Fruit fly (Drosophila melanogaster) whole organism, embryonic: ENCODE results near the gene Cyp310a1.
A peak's percentile ranks its signal among the peaks of the same experiment; 100 is the strongest.

ENCODE experiments used
- Bteb2 ChIP-seq: fragments of 200-800 bp; sonication (Bioruptor generic); optimal IDR thresholded peaks from 2 replicates; lab custom pipeline; 2016; ENCODE audit warnings: missing biosample characterization, missing genetic modification characterization
- CG10267 ChIP-seq: fragments of 200-800 bp; sonication (Bioruptor generic); optimal IDR thresholded peaks from 2 replicates; lab custom pipeline; 2018; ENCODE audit warnings: missing biosample characterization, mild to moderate bottlenecking, missing genetic modification characterization, moderate library complexity
- CG11560 ChIP-seq: fragments of 200-800 bp; sonication (Bioruptor generic); IDR thresholded peaks from 3 replicates; pipeline ENCODE4 v1.3.6; 2022; ENCODE audit warnings: missing biosample characterization, missing genetic modification characterization
- CG12299 ChIP-seq: fragments of 200-800 bp; sonication (Bioruptor generic); optimal IDR thresholded peaks from 2 replicates; lab custom pipeline; 2018; ENCODE audit warnings: missing biosample characterization, mild to moderate bottlenecking, missing genetic modification characterization
- CG16779 ChIP-seq: fragments of 200-800 bp; sonication (Bioruptor generic); IDR thresholded peaks from 2 replicates; pipeline ENCODE4 v1.3.6; 2022; ENCODE audit warnings: missing biosample characterization, missing genetic modification characterization
- CG17186 ChIP-seq: fragments of 200-800 bp; sonication (Bioruptor generic); optimal IDR thresholded peaks from 3 replicates; lab custom pipeline; 2017; ENCODE audit warnings: missing biosample characterization, missing genetic modification reagents, missing genetic modification characterization
- CG17912 ChIP-seq: fragments of 200-800 bp; sonication (Bioruptor generic); optimal IDR thresholded peaks from 2 replicates; lab custom pipeline; 2018; ENCODE audit warnings: missing biosample characterization, mild to moderate bottlenecking, missing genetic modification characterization
- CG30431 ChIP-seq: fragments of 200-800 bp; sonication (Bioruptor generic); optimal IDR thresholded peaks from 2 replicates; lab custom pipeline; 2017; ENCODE audit warnings: missing biosample characterization, missing genetic modification characterization
- CG31365 ChIP-seq: fragments of 200-800 bp; sonication (Bioruptor generic); optimal IDR thresholded peaks from 2 replicates; lab custom pipeline; 2018; ENCODE audit warnings: missing biosample characterization, mild to moderate bottlenecking, missing genetic modification characterization
- CG34224 ChIP-seq: fragments of 200-800 bp; sonication (Bioruptor generic); IDR thresholded peaks from 3 replicates; pipeline ENCODE4 v1.3.6; 2022; ENCODE audit warnings: missing biosample characterization, missing genetic modification characterization; ENCODE audit not compliant: partially characterized antibody
- CG4360 ChIP-seq: fragments of 200-800 bp; sonication (Bioruptor generic); IDR thresholded peaks from 2 replicates; pipeline ENCODE4 v1.3.6; 2022; ENCODE audit warnings: missing biosample characterization, missing genetic modification characterization
- CG43689 ChIP-seq: fragments of 200-800 bp; sonication (Bioruptor generic); IDR thresholded peaks from 2 replicates; pipeline ENCODE4 v1.3.6; 2022; ENCODE audit warnings: missing biosample characterization, missing genetic modification characterization
- CG5245 ChIP-seq: fragments of 200-800 bp; sonication (Bioruptor generic); optimal IDR thresholded peaks from 3 replicates; lab custom pipeline; 2016; ENCODE audit warnings: missing biosample characterization, missing genetic modification characterization
- CG7372 ChIP-seq: fragments of 200-800 bp; sonication (Bioruptor generic); IDR thresholded peaks from 2 replicates; pipeline ENCODE4 v1.3.6; 2022; ENCODE audit warnings: missing biosample characterization, missing genetic modification characterization
- CG8765 ChIP-seq: fragments of 200-800 bp; sonication (Bioruptor generic); IDR thresholded peaks from 2 replicates; pipeline ENCODE4 v1.3.6; 2022; ENCODE audit warnings: missing biosample characterization, missing genetic modification characterization
- D19B ChIP-seq: fragments of 200-800 bp; sonication (Bioruptor generic); optimal IDR thresholded peaks from 2 replicates; lab custom pipeline; 2017; ENCODE audit warnings: missing biosample characterization, mild to moderate bottlenecking, missing genetic modification characterization
- Dbx ChIP-seq: fragments of 200-800 bp; sonication (Bioruptor generic); IDR thresholded peaks from 3 replicates; pipeline ENCODE4 v1.3.6; 2022; ENCODE audit warnings: missing biosample characterization, missing genetic modification characterization
- Elba2 ChIP-seq: fragments of 200-800 bp; sonication (Bioruptor generic); optimal IDR thresholded peaks from 3 replicates; lab custom pipeline; 2016; ENCODE audit warnings: missing biosample characterization, missing genetic modification characterization
- Ets97D ChIP-seq: fragments of 200-800 bp; sonication (Bioruptor generic); optimal IDR thresholded peaks from 3 replicates; lab custom pipeline; 2016; ENCODE audit warnings: missing biosample characterization, missing genetic modification characterization
- GATAe ChIP-seq: fragments of 200-800 bp; sonication (Bioruptor generic); conservative IDR thresholded peaks from 2 replicates; pipeline ENCODE4 v1.3.6; 2022; ENCODE audit warnings: missing biosample characterization, missing genetic modification characterization
- H2.0 ChIP-seq: fragments of 200-800 bp; sonication (Bioruptor generic); IDR thresholded peaks from 2 replicates; pipeline ENCODE4 v1.3.6; 2022; ENCODE audit warnings: missing biosample characterization, missing genetic modification characterization
- HmgD ChIP-seq: fragments of 200-800 bp; sonication (Bioruptor generic); optimal IDR thresholded peaks from 3 replicates; lab custom pipeline; 2016; ENCODE audit warnings: missing biosample characterization, missing genetic modification characterization
- Lhr ChIP-seq: fragments of 200-800 bp; sonication (Bioruptor generic); optimal IDR thresholded peaks from 3 replicates; lab custom pipeline; 2017; ENCODE audit warnings: mild to moderate bottlenecking, missing biosample characterization, missing genetic modification reagents, missing genetic modification characterization
- Ravus ChIP-seq: fragments of 200-800 bp; sonication (Bioruptor generic); IDR thresholded peaks from 2 replicates; pipeline ENCODE4 v1.3.6; 2022; ENCODE audit warnings: missing biosample characterization, missing genetic modification characterization
- Sin3A ChIP-seq: fragments of >200 bp; optimal IDR thresholded peaks from 2 replicates; lab custom pipeline; 2018
- Sox100B ChIP-seq: fragments of 200-800 bp; sonication (Bioruptor generic); optimal IDR thresholded peaks from 3 replicates; lab custom pipeline; 2018; ENCODE audit warnings: missing biosample characterization, mild to moderate bottlenecking, missing genetic modification characterization
- Taf1 ChIP-seq: fragments of 200-800 bp; sonication (Bioruptor generic); IDR thresholded peaks from 2 replicates; pipeline ENCODE4 v1.3.6; 2022; ENCODE audit warnings: missing biosample characterization, missing genetic modification characterization
- Tbp ChIP-seq: fragments of >200 bp; optimal IDR thresholded peaks from 2 replicates; lab custom pipeline; 2018; ENCODE audit warnings: missing biosample characterization, missing genetic modification characterization
- Usf ChIP-seq: fragments of 200-800 bp; sonication (Bioruptor generic); optimal IDR thresholded peaks from 2 replicates; lab custom pipeline; 2017; ENCODE audit warnings: missing genotype, missing biosample characterization, missing genetic modification characterization
- Vsx1 ChIP-seq: fragments of 200-800 bp; sonication (Bioruptor generic); optimal IDR thresholded peaks from 2 replicates; lab custom pipeline; 2017; ENCODE audit warnings: missing biosample characterization, mild to moderate bottlenecking, missing genetic modification characterization, missing genetic modification reagents
- amos ChIP-seq: fragments of 200-800 bp; sonication (Bioruptor generic); IDR thresholded peaks from 2 replicates; pipeline ENCODE4 v1.3.6; 2022; ENCODE audit warnings: missing biosample characterization, missing genetic modification characterization; ENCODE audit not compliant: partially characterized antibody
- crp ChIP-seq, 2 experiments: fragments of 200-800 bp; sonication (Bioruptor generic); optimal IDR thresholded peaks; 2 replicates in 1 of 2; 3 replicates in 1 of 2; lab custom pipeline; 2017; ENCODE audit warnings: missing biosample characterization in 2 of 2, missing genetic modification characterization in 2 of 2, mild to moderate bottlenecking in 1 of 2, moderate library complexity in 1 of 2
- dmrt11E ChIP-seq: fragments of 200-800 bp; sonication (Bioruptor generic); optimal IDR thresholded peaks from 3 replicates; lab custom pipeline; 2018; ENCODE audit warnings: missing biosample characterization, mild to moderate bottlenecking, missing genetic modification characterization, moderate library complexity
- ems ChIP-seq: fragments of 200-800 bp; sonication (Bioruptor generic); optimal IDR thresholded peaks from 3 replicates; lab custom pipeline; 2016; ENCODE audit warnings: missing biosample characterization, missing genetic modification characterization
- grn ChIP-seq: fragments of 200-800 bp; sonication (Bioruptor generic); optimal IDR thresholded peaks from 3 replicates; lab custom pipeline; 2017; ENCODE audit warnings: missing biosample characterization, missing genetic modification characterization
- gsb ChIP-seq: fragments of 200-800 bp; sonication (Bioruptor generic); IDR thresholded peaks from 2 replicates; pipeline ENCODE4 v1.3.6; 2022; ENCODE audit warnings: missing biosample characterization, missing genetic modification characterization
- gsb-n ChIP-seq: fragments of 200-800 bp; sonication (Bioruptor generic); optimal IDR thresholded peaks from 3 replicates; lab custom pipeline; 2018; ENCODE audit warnings: missing biosample characterization, mild to moderate bottlenecking, missing genetic modification characterization
- h ChIP-seq: fragments of >200 bp; optimal IDR thresholded peaks from 2 replicates; lab custom pipeline; 2017
- ham ChIP-seq: fragments of 200-800 bp; sonication (Bioruptor generic); IDR thresholded peaks from 2 replicates; pipeline ENCODE4 v1.3.6; 2022; ENCODE audit warnings: missing biosample characterization, missing genetic modification characterization
- nom ChIP-seq: fragments of 200-800 bp; sonication (Bioruptor generic); optimal IDR thresholded peaks from 2 replicates; lab custom pipeline; 2017; ENCODE audit warnings: missing biosample characterization, missing genetic modification characterization, mild to moderate bottlenecking, moderate library complexity, missing genetic modification reagents
- peb ChIP-seq: fragments of 200-800 bp; sonication (Bioruptor generic); IDR thresholded peaks from 2 replicates; pipeline ENCODE4 v1.3.6; 2022; ENCODE audit warnings: missing biosample characterization, missing genetic modification characterization
- pfk ChIP-seq: fragments of 200-800 bp; sonication (Bioruptor generic); optimal IDR thresholded peaks from 2 replicates; lab custom pipeline; 2018; ENCODE audit warnings: missing biosample characterization, mild to moderate bottlenecking, missing genetic modification characterization, moderate library complexity
- pnt ChIP-seq: fragments of 200-800 bp; sonication (Bioruptor generic); optimal IDR thresholded peaks from 3 replicates; lab custom pipeline; 2016; ENCODE audit warnings: missing biosample characterization, missing genetic modification characterization
- prd ChIP-seq, 3 experiments: fragments of >200 bp in 2 of 3; fragments of 200-800 bp in 1 of 3; sonication (Bioruptor generic) in 1 of 3; optimal IDR thresholded peaks in 2 of 3; IDR thresholded peaks in 1 of 3; 2 replicates in 2 of 3; 3 replicates in 1 of 3; pipeline versions ENCODE4 v1.3.6 to Lab custom; 2017 to 2022; ENCODE audit warnings: missing biosample characterization in 1 of 3, missing genetic modification characterization in 1 of 3
- ranshi ChIP-seq: fragments of 200-800 bp; sonication (Bioruptor generic); IDR thresholded peaks from 2 replicates; pipeline ENCODE4 v1.3.6; 2022; ENCODE audit warnings: missing biosample characterization, missing genetic modification characterization
- rib ChIP-seq: fragments of 200-800 bp; sonication (Bioruptor generic); IDR thresholded peaks from 2 replicates; pipeline ENCODE4 v1.3.6; 2022; ENCODE audit warnings: missing biosample characterization, missing genetic modification characterization
- salm ChIP-seq: fragments of 200-800 bp; sonication (Bioruptor generic); optimal IDR thresholded peaks from 2 replicates; lab custom pipeline; 2018; ENCODE audit warnings: missing biosample characterization, mild to moderate bottlenecking, missing genetic modification characterization
- trem ChIP-seq: fragments of 200-800 bp; optimal IDR thresholded peaks from 3 replicates; lab custom pipeline; 2019; ENCODE audit warnings: missing biosample characterization, mild to moderate bottlenecking, missing genetic modification characterization, moderate library complexity
- tx ChIP-seq: fragments of 200-800 bp; sonication (Bioruptor generic); optimal IDR thresholded peaks from 2 replicates; lab custom pipeline; 2016; ENCODE audit warnings: missing biosample characterization, missing genetic modification characterization
- vfl ChIP-seq: fragments of 200-800 bp; sonication (Bioruptor generic); optimal IDR thresholded peaks from 2 replicates; lab custom pipeline; 2016; ENCODE audit warnings: missing biosample characterization, missing genetic modification characterization
- wdn ChIP-seq: fragments of 200-800 bp; sonication (Bioruptor generic); IDR thresholded peaks from 2 replicates; pipeline ENCODE4 v1.3.6; 2022; ENCODE audit warnings: missing biosample characterization, missing genetic modification characterization
- z ChIP-seq: fragments of 200-800 bp; sonication (Bioruptor generic); IDR thresholded peaks from 3 replicates; pipeline ENCODE4 v1.3.6; 2022; ENCODE audit warnings: missing biosample characterization, missing genetic modification characterization

Gene Cyp310a1

DNA sequence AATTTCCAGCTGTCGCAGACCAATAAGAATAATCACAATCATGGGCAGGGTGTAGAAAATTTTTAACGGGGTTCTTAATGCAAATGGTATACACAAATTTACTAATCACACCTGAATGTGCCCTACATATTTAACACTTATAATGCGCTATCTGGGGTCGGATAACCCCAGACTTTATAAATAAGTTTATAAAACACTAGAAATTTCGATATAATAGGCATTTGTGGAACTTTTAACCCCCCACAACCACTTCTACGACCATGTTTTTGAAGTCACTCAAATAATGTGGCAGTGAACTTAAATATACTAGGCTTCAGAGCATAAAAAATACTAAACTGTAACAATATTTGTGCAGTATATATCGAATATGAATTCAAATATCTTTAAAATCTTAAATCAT lies 47.8 kb downstream of the Cyp310a1 start, which contains the start of gene CG10413 (continued):
- TF ChIP-seq peb (peak; percentile 95), vfl (GFP tag; lab: Kevin White, UChicago) (peak; percentile 97), Tbp (GFP tag; lab: Kevin White, UChicago) (no peak), H2.0 (peak; percentile 96), CG7372 (peak; percentile 98), ranshi (GFP tag; lab: Robert Waterston, UW) (peak; percentile 94), Elba2 (peak; percentile 99), Ets97D (peak; percentile 94), nom (GFP tag; lab: Kevin White, UChicago) (peak; percentile 95), CG34224 (GFP tag; lab: Robert Waterston, UW) (no peak), trem (tag; lab: Kevin White, UChicago) (peak; percentile 95), Lhr (GFP tag; lab: Kevin White, UChicago) (peak; percentile 91), pfk (GFP tag; lab: Kevin White, UChicago) (peak; percentile 69), ham (GFP tag; lab: Robert Waterston, UW) (peak; percentile 94), HmgD (peak; percentile 97), Vsx1 (GFP tag; lab: Kevin White, UChicago) (peak; percentile 93), rib (peak; percentile 98), z (GFP tag; lab: Robert Waterston, UW) (peak; percentile 66; the same call in 2 of the 3 replicates), ems (peak; percentile 96), Ravus (GFP tag; lab: Robert Waterston, UW) (peak; percentile 89), tx (GFP tag; lab: Kevin White, UChicago) (peak; percentile 98), dmrt11E (peak; percentile 97), Dbx (GFP tag; lab: Robert Waterston, UW) (peak; percentile 98), amos (peak; percentile 40; the same call in 1 of the 2 replicates), Sin3A (lab: Kevin White, UChicago) (no peak), wdn (peak; percentile 96), Bteb2 (GFP tag; lab: Kevin White, UChicago) (peak; percentile 98), GATAe (GFP tag; lab: Robert Waterston, UW) (peak; percentile 90), CG17912 (GFP tag; lab: Kevin White, UChicago) (peak; percentile 92), gsb-n (tag; lab: Kevin White, UChicago) (peak; percentile 97), D19B (GFP tag; lab: Kevin White, UChicago) (peak; percentile 93), CG5245 (GFP tag; lab: Kevin White, UChicago) (peak; percentile 96), Usf (peak; percentile 96), CG30431 (GFP tag; lab: Kevin White, UChicago) (peak; percentile 96), CG17186 (GFP tag; lab: Kevin White, UChicago) (peak; percentile 87), Taf1 (GFP tag; lab: Robert Waterston, UW) (peak; percentile 97), gsb (GFP tag; lab: Robert Waterston, UW) (peak; percentile 95), CG10267 (tag; lab: Kevin White, UChicago) (peak; percentile 92), grn (peak; percentile 74), CG12299 (tag; lab: Kevin White, UChicago) (peak; percentile 98), h (lab: Kevin White, UChicago) (no peak), pnt (peak; percentile 97), CG16779 (GFP tag; lab: Robert Waterston, UW) (peak; percentile 95), crp (GFP tag; optimal IDR thresholded peaks at IDR 0.05; lab: Kevin White, UChicago) (peak; percentile 43 to 79), CG31365 (tag; lab: Kevin White, UChicago) (peak; percentile 91), CG43689 (peak; percentile 94), prd (optimal IDR thresholded peaks at IDR 0.05; lab: Kevin White, UChicago) (no peak), prd (GFP tag; IDR thresholded peaks at IDR 0.05; lab: Robert Waterston, UW) (peak; percentile 99), CG11560 (tag; lab: Robert Waterston, UW) (peak; percentile 90), Sox100B (GFP tag; lab: Kevin White, UChicago) (peak; percentile 95), CG4360 (GFP tag; lab: Robert Waterston, UW) (peak; percentile 47), salm (tag; lab: Kevin White, UChicago) (peak; percentile 97), CG8765 (peak; percentile 96)
